Worm (Caenorhabditis elegans): ENCODE measurements around the gene F58F9.1.

DNA sequence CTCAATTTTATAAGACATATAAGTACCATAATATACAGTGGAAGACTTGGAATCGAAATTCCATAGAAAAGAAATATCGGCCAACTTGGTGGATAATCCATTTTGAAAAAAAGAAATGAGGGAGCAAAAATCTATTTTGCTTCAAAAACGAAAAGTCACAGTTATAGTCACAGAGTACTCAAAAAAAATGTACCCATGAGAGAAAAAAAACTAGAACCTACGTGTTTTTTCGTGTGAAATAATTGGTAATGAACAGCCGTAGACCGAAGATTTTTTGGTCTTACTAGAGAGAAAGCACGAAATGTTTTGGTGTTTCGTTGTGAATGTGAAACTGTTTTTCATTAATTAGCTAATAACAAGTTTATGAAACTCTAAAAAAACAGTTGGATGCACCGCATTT lies 19.7 kb downstream of the F58F9.1 start, which contains the start of gene srv-30:
- TF ChIP-seq ztf-7 (tag; optimal IDR thresholded peaks at IDR 0.05) = no peak
- TF ChIP-seq lin-1 (GFP tag; IDR thresholded peaks at IDR 0.05) = no peak
- TF ChIP-seq tra-1 (GFP tag; IDR thresholded peaks at IDR 0.05) = no peak
- TF ChIP-seq ctbp-1 (GFP tag; IDR thresholded peaks at IDR 0.05) = no peak
